Worm (Caenorhabditis elegans) whole organism, young adult: ENCODE measurements around the gene C46E10.1.
"Not testable (repeated sequence)": the region's sequence is repeated elsewhere in the genome, so short reads cannot be mapped to it uniquely, and the experiment has no call there.

Source experiments
- B0261.1 ChIP-seq: sonication (generic microtip); optimal IDR thresholded peaks from 2 replicates; lab custom pipeline; 2016; ENCODE audit warnings: mild to moderate bottlenecking, missing genetic modification characterization, moderate library complexity, missing compliant biosample characterization
- B0336.3 ChIP-seq: fragments of 200-800 bp; sonication (Bioruptor generic); IDR thresholded peaks from 2 replicates; pipeline ENCODE4 v1.3.6; 2022; ENCODE audit warnings: missing genetic modification characterization, missing compliant biosample characterization
- F23B12.7 ChIP-seq: sonication (generic microtip); optimal IDR thresholded peaks from 2 replicates; lab custom pipeline; 2017; ENCODE audit warnings: missing genetic modification characterization, mild to moderate bottlenecking, missing compliant biosample characterization, antibody characterized with exemption, moderate library complexity; ENCODE audit not compliant: insufficient read depth
- F33H1.4 ChIP-seq: fragments of 200-800 bp; sonication (Bioruptor generic); IDR thresholded peaks from 2 replicates; pipeline ENCODE4 v1.3.6; 2022; ENCODE audit warnings: missing genetic modification reagents, missing genetic modification characterization, missing compliant biosample characterization
- F52B5.7 ChIP-seq: sonication (generic microtip); optimal IDR thresholded peaks from 2 replicates; lab custom pipeline; 2016; ENCODE audit warnings: mild to moderate bottlenecking, missing genetic modification characterization, missing compliant biosample characterization
- T07F8.4 ChIP-seq: sonication (generic microtip); optimal IDR thresholded peaks from 2 replicates; lab custom pipeline; 2016; ENCODE audit warnings: mild to moderate bottlenecking, missing genetic modification characterization, moderate library complexity, missing compliant biosample characterization
- Y79H2A.3 ChIP-seq: fragments of 200-800 bp; sonication (Bioruptor generic); conservative IDR thresholded peaks from 2 replicates; pipeline ENCODE4 v1.3.6; 2022; ENCODE audit warnings: missing genetic modification reagents, missing genetic modification characterization, missing compliant biosample characterization
- aptf-2 ChIP-seq: fragments of 200-800 bp; sonication (Bioruptor generic); conservative IDR thresholded peaks from 2 replicates; pipeline ENCODE4 v1.3.6; 2022; ENCODE audit warnings: missing genetic modification reagents, missing genetic modification characterization, missing compliant biosample characterization
- athp-1 ChIP-seq: sonication (generic microtip); optimal IDR thresholded peaks from 2 replicates; lab custom pipeline; 2017; ENCODE audit warnings: mild to moderate bottlenecking, missing genetic modification characterization, missing compliant biosample characterization
- attf-3 ChIP-seq: fragments of 200-800 bp; sonication (Bioruptor generic); conservative IDR thresholded peaks from 2 replicates; pipeline ENCODE4 v1.3.6; 2022; ENCODE audit warnings: missing genetic modification reagents, missing genetic modification characterization, missing compliant biosample characterization
- attf-5 ChIP-seq: fragments of 200-800 bp; sonication (Bioruptor generic); optimal IDR thresholded peaks from 2 replicates; lab custom pipeline; 2018; ENCODE audit warnings: mild to moderate bottlenecking, missing genetic modification characterization, missing compliant biosample characterization
- bed-1 ChIP-seq: fragments of 200-800 bp; sonication (Bioruptor generic); IDR thresholded peaks from 2 replicates; pipeline ENCODE4 v1.3.6; 2022; ENCODE audit warnings: missing genetic modification reagents, missing genetic modification characterization, missing compliant biosample characterization
- ccch-3 ChIP-seq: fragments of 200-800 bp; sonication (Bioruptor generic); optimal IDR thresholded peaks from 2 replicates; lab custom pipeline; 2018; ENCODE audit warnings: mild to moderate bottlenecking, missing genetic modification characterization, missing compliant biosample characterization
- ceh-100 ChIP-seq: fragments of 200-800 bp; sonication (Bioruptor generic); IDR thresholded peaks from 2 replicates; pipeline ENCODE4 v1.3.6; 2022; ENCODE audit warnings: missing genetic modification reagents, missing genetic modification characterization, missing compliant biosample characterization
- ceh-40 ChIP-seq: fragments of 200-800 bp; sonication (Bioruptor generic); IDR thresholded peaks from 2 replicates; pipeline ENCODE4 v1.3.6; 2022; ENCODE audit warnings: missing genetic modification characterization, missing compliant biosample characterization
- ceh-79 ChIP-seq: sonication (generic microtip); optimal IDR thresholded peaks from 2 replicates; lab custom pipeline; 2017; ENCODE audit warnings: mild to moderate bottlenecking, missing genetic modification characterization, missing compliant biosample characterization
- dox-1 ChIP-seq: fragments of 200-800 bp; sonication (Bioruptor generic); IDR thresholded peaks from 2 replicates; pipeline ENCODE4 v1.3.6; 2022; ENCODE audit warnings: missing genetic modification reagents, missing genetic modification characterization, missing compliant biosample characterization
- dpff-1 ChIP-seq: sonication (generic microtip); optimal IDR thresholded peaks from 2 replicates; lab custom pipeline; 2017; ENCODE audit warnings: mild to moderate bottlenecking, missing genetic modification characterization, missing compliant biosample characterization
- him-1 ChIP-seq: sonication (generic microtip); optimal IDR thresholded peaks from 2 replicates; lab custom pipeline; 2016; ENCODE audit warnings: missing genotype, missing genetic modification reagents, missing genetic modification characterization, missing compliant biosample characterization
- hlh-26 ChIP-seq: fragments of 200-800 bp; sonication (Bioruptor generic); conservative IDR thresholded peaks from 2 replicates; pipeline ENCODE4 v1.3.6; 2022; ENCODE audit warnings: missing genetic modification reagents, missing genetic modification characterization, missing compliant biosample characterization
- lag-1 ChIP-seq: fragments of 200-800 bp; sonication (Bioruptor generic); IDR thresholded peaks from 2 replicates; pipeline ENCODE4 v1.3.6; 2022; ENCODE audit warnings: missing genetic modification reagents, missing genetic modification characterization, missing compliant biosample characterization
- let-526 ChIP-seq: fragments of 200-800 bp; sonication (Bioruptor generic); IDR thresholded peaks from 2 replicates; pipeline ENCODE4 v1.3.6; 2022; ENCODE audit warnings: missing genetic modification reagents, missing genetic modification characterization, missing compliant biosample characterization
- lir-1 ChIP-seq: fragments of 200-800 bp; sonication (Bioruptor generic); conservative IDR thresholded peaks from 2 replicates; pipeline ENCODE4 v1.3.6; 2022; ENCODE audit warnings: missing genetic modification reagents, missing genetic modification characterization, missing compliant biosample characterization
- lsy-27 ChIP-seq: sonication (generic microtip); optimal IDR thresholded peaks from 2 replicates; lab custom pipeline; 2017; ENCODE audit warnings: missing genetic modification characterization, mild to moderate bottlenecking, missing compliant biosample characterization, antibody characterized with exemption, missing genotype, borderline replicate concordance; ENCODE audit not compliant: insufficient read depth
- madf-10 ChIP-seq: sonication (generic microtip); optimal IDR thresholded peaks from 2 replicates; lab custom pipeline; 2016; ENCODE audit warnings: mild to moderate bottlenecking, missing genetic modification characterization, missing compliant biosample characterization
- mel-28 ChIP-seq: sonication (generic microtip); optimal IDR thresholded peaks from 2 replicates; lab custom pipeline; 2016; ENCODE audit warnings: borderline replicate concordance, mild to moderate bottlenecking, missing genetic modification characterization, missing compliant biosample characterization
- mes-4 ChIP-seq: sonication (generic microtip); optimal IDR thresholded peaks from 2 replicates; lab custom pipeline; 2016; ENCODE audit warnings: missing genotype, missing genetic modification characterization, missing compliant biosample characterization
- nfya-1 ChIP-seq: sonication (generic microtip); optimal IDR thresholded peaks from 2 replicates; lab custom pipeline; 2017; ENCODE audit warnings: antibody characterized with exemption, missing compliant biosample characterization, missing genetic modification characterization, borderline replicate concordance; ENCODE audit not compliant: insufficient read depth
- repo-1 ChIP-seq: sonication (generic microtip); optimal IDR thresholded peaks from 2 replicates; lab custom pipeline; 2017; ENCODE audit warnings: mild to moderate bottlenecking, missing genetic modification characterization, missing compliant biosample characterization
- sdz-38 ChIP-seq: sonication (generic microtip); optimal IDR thresholded peaks from 2 replicates; lab custom pipeline; 2016; ENCODE audit warnings: missing genotype, missing genetic modification characterization, missing compliant biosample characterization
- tbp1 ChIP-seq: fragments of 200-800 bp; sonication (Bioruptor generic); optimal IDR thresholded peaks from 2 replicates; lab custom pipeline; 2018; ENCODE audit warnings: mild to moderate bottlenecking, missing genetic modification characterization, missing compliant biosample characterization
- xnd-1 ChIP-seq: sonication (generic microtip); optimal IDR thresholded peaks from 2 replicates; lab custom pipeline; 2016; ENCODE audit warnings: missing genotype, missing genetic modification reagents, missing genetic modification characterization, missing compliant biosample characterization
- ztf-26 ChIP-seq: sonication (generic microtip); optimal IDR thresholded peaks from 2 replicates; lab custom pipeline; 2017; ENCODE audit warnings: missing genetic modification characterization, missing compliant biosample characterization
- ztf-3 ChIP-seq: fragments of 200-800 bp; sonication (Bioruptor generic); optimal IDR thresholded peaks from 2 replicates; lab custom pipeline; 2018; ENCODE audit warnings: mild to moderate bottlenecking, missing genetic modification characterization, missing compliant biosample characterization

Gene C46E10.1

ce11 chrII:3752184-3752583, 28.2 kb downstream of the C46E10.1 start, which contains the start of gene sdz-11:
Gene sdz-11 (minus strand): TSS chrII:3752284.
- TF ChIP-seq dox-1 = no peak
- no peak for TF ChIP-seq ceh-79 (tag; lab: Kevin White, UChicago)
- no peak for TF ChIP-seq aptf-2 (GFP tag; lab: Robert Waterston, UW)
- no peak for TF ChIP-seq mes-4
- no peak for TF ChIP-seq attf-3 (GFP tag; lab: Robert Waterston, UW)
- no peak for TF ChIP-seq him-1 (tag; lab: Kevin White, UChicago)
- TF ChIP-seq, all 124 proteins: peak for 0

- TF ChIP-seq bed-1 (0 out of 2 replicates have a peak, but pooled peaks have one; percentile 20), tbp1 (no peak)
- TF ChIP-seq, all 124 proteins: peak for 1
These were observed 29.6 kb downstream of the C46E10.1 start, which contains the start of gene rcd-1 for ce11 chrII:3753598-3753997. Gene rcd-1 (plus strand): TSS chrII:3753898.

ce11 chrII:3757499-3757898, 33.5 kb downstream of the C46E10.1 start, which contains the start of gene srx-111:
Gene srx-111 (plus strand): TSS chrII:3757799.
- TF ChIP-seq Y79H2A.3 (no peak), mel-28 (no peak), F23B12.7 (tag; lab: Kevin White, UChicago) (no peak), B0336.3 (no peak), athp-1 (no peak), T07F8.4 (tag; lab: Kevin White, UChicago) (no peak), ceh-100 (GFP tag; lab: Robert Waterston, UW) (no peak), xnd-1 (tag; lab: Kevin White, UChicago) (no peak), lir-1 (GFP tag; lab: Robert Waterston, UW) (no peak)

ce11 chrII:3759010-3759409, 35.0 kb downstream of the C46E10.1 start, which contains the start of gene T24E12.12:
Gene T24E12.12 (plus strand): TSS chrII:3759290.
- no peak for TF ChIP-seq dpff-1 (tag; lab: Kevin White, UChicago)
- no peak for TF ChIP-seq F52B5.7
- no peak for TF ChIP-seq hlh-26 (GFP tag; lab: Robert Waterston, UW)
- no peak for TF ChIP-seq aptf-2 (GFP tag; lab: Robert Waterston, UW)

ce11 chrII:3761599-3761998, 37.6 kb downstream of the C46E10.1 start, which contains the start of gene T24E12.6:
Gene T24E12.6 (minus strand): TSS chrII:3761699.
- not testable (repeated sequence) for TF ChIP-seq ccch-3 (GFP tag; lab: Kevin White, UChicago); ztf-26 (tag; lab: Kevin White, UChicago); mel-28

- TF ChIP-seq F33H1.4 (GFP tag; lab: Robert Waterston, UW) (no peak), nfya-1 (tag; lab: Kevin White, UChicago) (no peak), let-526 (GFP tag; lab: Robert Waterston, UW) (no peak), lsy-27 (no peak), dox-1 (no peak), repo-1 (tag; lab: Kevin White, UChicago) (no peak), B0261.1 (tag; lab: Kevin White, UChicago) (no peak), madf-10 (no peak), sdz-38 (tag; lab: Kevin White, UChicago) (no peak), attf-5 (no peak), ceh-40 (no peak), lag-1 (GFP tag; lab: Robert Waterston, UW) (no peak), mel-28 (no peak), ztf-3 (GFP tag; lab: Kevin White, UChicago) (no peak)
- TF ChIP-seq, all 124 proteins: peak for 0
These were observed 40.5 kb downstream of the C46E10.1 start, which contains the start of gene srx-112 for ce11 chrII:3764486-3764885. Gene srx-112 (minus strand): TSS chrII:3764586.
